Worm (Caenorhabditis elegans): ENCODE measurements around the gene C01C4.2.

Gene C01C4.2

DNA sequence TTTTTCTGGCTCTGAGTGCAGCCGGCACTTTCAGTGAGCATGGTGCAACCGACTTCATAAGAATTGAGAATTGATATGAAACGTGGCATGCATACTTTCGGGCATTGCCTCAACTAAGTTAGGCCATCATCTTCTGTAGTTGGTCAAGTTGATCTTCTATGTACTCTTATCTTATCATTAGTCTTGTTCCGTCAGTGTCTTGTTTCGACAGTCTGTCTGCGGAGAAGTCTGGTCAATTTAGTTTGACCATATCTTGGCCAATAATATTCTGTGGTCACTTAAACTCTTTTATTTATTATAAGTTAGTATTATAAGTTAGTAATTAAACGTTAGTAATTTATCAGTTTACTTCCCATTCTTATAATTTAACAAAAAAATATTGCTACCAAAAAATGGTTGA lies 41.3 kb downstream of the C01C4.2 start:
- peak in 1 of 3 experiments; percentile 88 for TF ChIP-seq elt-3 (tag; optimal IDR thresholded peaks at IDR 0.05)
- no peak for TF ChIP-seq mdl-1 (tag; optimal IDR thresholded peaks at IDR 0.05)

DNA sequence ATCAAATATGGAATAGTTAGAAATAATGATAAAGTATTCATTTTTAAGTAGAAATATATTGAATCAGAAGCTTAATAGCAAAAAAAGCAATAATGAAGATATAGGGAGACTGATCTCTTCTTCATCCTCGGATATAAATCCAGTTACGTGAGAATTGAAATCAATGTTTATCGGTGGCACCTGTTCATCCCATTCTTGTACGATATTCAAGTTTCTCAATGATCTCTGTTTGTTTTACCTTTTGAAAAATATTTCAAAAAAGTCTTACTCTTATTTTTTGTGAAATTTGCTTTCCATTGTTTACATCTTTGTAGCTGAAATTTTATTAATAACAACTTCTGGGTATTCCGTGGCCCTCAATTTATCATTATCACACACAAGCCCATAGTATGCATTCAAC lies 43.5 kb downstream of the C01C4.2 start, which contains the start of gene T14G12.12:
Gene T14G12.12 (minus strand): TSS at position 101 of the 400 bp plus-strand sequence.
- TF ChIP-seq mdl-1 (tag; optimal IDR thresholded peaks at IDR 0.05), result no peak
- no peak for TF ChIP-seq fkh-10 (GFP tag; optimal IDR thresholded peaks at IDR 0.05)
- TF ChIP-seq egl-5 (tag; optimal IDR thresholded peaks at IDR 0.05), result no peak
- TF ChIP-seq nhr-11 (tag; optimal IDR thresholded peaks at IDR 0.05), result no peak
- TF ChIP-seq elt-2 (tag; optimal IDR thresholded peaks at IDR 0.05), result no peak
- TF ChIP-seq nhr-28 (tag; optimal IDR thresholded peaks at IDR 0.05), result no peak
- TF ChIP-seq ama-1 (optimal IDR thresholded peaks at IDR 0.05), result no peak
- TF ChIP-seq ztf-11 (tag; optimal IDR thresholded peaks at IDR 0.05), result no peak
- no peak for TF ChIP-seq hmg-11 (tag; optimal IDR thresholded peaks at IDR 0.05)
- TF ChIP-seq elt-1 (tag; optimal IDR thresholded peaks at IDR 0.05), result no peak
- no peak for TF ChIP-seq aly-2 (tag; optimal IDR thresholded peaks at IDR 0.05)
- TF ChIP-seq R02D3.7 (tag; optimal IDR thresholded peaks at IDR 0.05), result no peak

DNA sequence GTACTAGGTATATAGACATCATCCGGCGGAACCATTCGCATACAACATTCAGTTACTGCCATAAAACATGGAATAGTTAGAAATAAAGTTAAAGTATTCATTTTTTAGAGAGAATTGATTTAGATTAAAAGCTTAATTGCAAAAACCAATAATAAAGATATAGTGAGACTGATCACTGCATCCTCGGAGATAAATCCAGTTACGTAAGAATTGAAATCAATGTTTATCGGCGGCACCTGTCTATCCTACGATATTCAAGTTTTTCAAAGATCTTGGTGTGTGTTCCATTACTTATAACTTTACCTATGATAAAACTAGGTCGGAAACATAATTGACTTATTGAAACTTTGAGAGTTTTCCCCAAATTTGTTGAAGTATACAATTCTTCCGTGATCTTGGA lies 44.4 kb downstream of the C01C4.2 start, which contains the start of gene T14G12.6:
Gene T14G12.6 (minus strand): TSS at position 101 of the 400 bp plus-strand sequence.
- no peak for TF ChIP-seq unc-39 (tag; optimal IDR thresholded peaks at IDR 0.05)
- TF ChIP-seq eor-1 (tag; optimal IDR thresholded peaks at IDR 0.05), result no peak
- TF ChIP-seq egl-27 (tag; optimal IDR thresholded peaks at IDR 0.05), result no peak
- TF ChIP-seq pha-4 (tag; optimal IDR thresholded peaks at IDR 0.05), result no peak

DNA sequence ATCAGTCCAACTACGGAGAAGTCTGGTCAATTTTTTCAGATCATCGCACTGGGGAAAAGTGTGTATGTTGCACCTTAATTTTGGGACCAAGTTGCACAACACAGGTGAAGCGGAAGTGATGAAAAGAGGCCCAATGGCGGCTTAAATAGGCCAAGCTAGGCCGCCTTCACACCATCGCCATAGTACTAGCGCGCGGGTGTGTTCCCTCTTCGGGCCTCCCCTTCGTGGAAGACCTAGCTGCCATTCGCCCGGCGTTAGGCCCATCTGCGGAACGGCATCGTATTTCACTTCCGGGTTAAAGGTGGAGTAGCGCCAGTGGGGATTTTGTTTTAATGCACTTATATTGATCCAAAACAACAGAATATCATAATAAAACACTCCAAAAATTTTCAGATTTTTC lies 44.9 kb downstream of the C01C4.2 start:
- TF ChIP-seq nhr-43 (tag; optimal IDR thresholded peaks at IDR 0.05; ENCODE audit: poor library complexity, severe bottlenecking) (no peak), pha-4 (tag; optimal IDR thresholded peaks at IDR 0.05) (no peak), ama-1 (optimal IDR thresholded peaks at IDR 0.05) (no peak), snpc-4 (tag; optimal IDR thresholded peaks at IDR 0.05) (no peak), nhr-23 (tag; optimal IDR thresholded peaks at IDR 0.05) (no peak), ceh-82 (tag; optimal IDR thresholded peaks at IDR 0.05) (no peak), jun-1 (tag; optimal IDR thresholded peaks at IDR 0.05) (no peak), ceh-28 (tag; optimal IDR thresholded peaks at IDR 0.05) (no peak), pqm-1 (tag; optimal IDR thresholded peaks at IDR 0.05) (no peak), fkh-2 (tag; optimal IDR thresholded peaks at IDR 0.05) (no peak), ztf-4 (tag; optimal IDR thresholded peaks at IDR 0.05) (no peak), unc-39 (tag; optimal IDR thresholded peaks at IDR 0.05) (no peak), sea-2 (GFP tag; optimal IDR thresholded peaks at IDR 0.05) (no peak), nfya-1 (tag; optimal IDR thresholded peaks at IDR 0.05; ENCODE audit: insufficient read depth) (no peak), egl-5 (tag; optimal IDR thresholded peaks at IDR 0.05) (no peak), lin-39 (tag; optimal IDR thresholded peaks at IDR 0.05) (no peak), elt-3 (tag; optimal IDR thresholded peaks at IDR 0.05) (no peak)

DNA sequence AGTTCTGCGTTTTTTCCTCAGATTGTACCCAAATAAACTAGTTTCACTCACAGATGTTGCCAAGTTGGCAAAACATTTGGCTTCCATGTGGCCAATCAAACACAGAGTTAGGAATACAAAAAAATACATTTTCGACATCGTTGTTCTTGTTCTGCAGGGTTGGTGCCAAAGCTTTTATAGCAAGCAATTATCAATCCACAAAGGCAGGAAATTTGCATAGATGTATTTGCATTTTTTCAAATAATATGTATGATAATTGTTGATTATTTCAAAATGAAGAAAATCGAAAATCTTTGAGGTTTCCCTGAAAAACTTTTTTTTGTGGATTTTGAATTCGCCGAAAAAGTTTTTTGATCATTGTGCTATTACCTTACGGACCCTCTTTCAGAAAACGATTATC lies 47.5 kb downstream of the C01C4.2 start, which contains the start of gene T14G12.11:
Gene T14G12.11 (minus strand): TSS at position 138 of the 400 bp plus-strand sequence.
- TF ChIP-seq ceh-82 (tag; optimal IDR thresholded peaks at IDR 0.05) (no peak), nhr-23 (tag; optimal IDR thresholded peaks at IDR 0.05) (no peak), nhr-11 (tag; optimal IDR thresholded peaks at IDR 0.05) (no peak), lin-15B (tag; optimal IDR thresholded peaks at IDR 0.05) (no peak), tbx-2 (tag; optimal IDR thresholded peaks at IDR 0.05) (no peak)

DNA sequence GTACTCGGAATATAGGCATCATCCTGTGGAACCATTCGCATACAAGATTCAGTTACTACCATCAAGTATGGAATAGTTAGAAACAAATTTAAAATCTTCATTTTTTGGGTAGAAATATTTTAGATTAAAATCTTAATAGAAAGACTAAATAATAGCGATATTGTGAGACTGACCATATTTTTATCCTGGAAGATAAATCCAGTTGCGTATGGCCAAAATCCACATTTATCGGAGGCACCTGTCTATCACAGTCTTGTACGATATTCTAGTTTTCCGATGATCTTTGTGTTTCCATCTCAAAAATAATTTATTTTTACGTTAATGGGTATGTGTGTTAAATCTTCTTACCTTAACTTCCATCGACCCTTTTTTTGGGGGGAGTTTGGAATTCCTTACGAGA lies 49.4 kb downstream of the C01C4.2 start, which contains the start of gene F47B7.3:
Gene F47B7.3 (minus strand): TSS at position 101 of the 400 bp plus-strand sequence.
- TF ChIP-seq ceh-16 (tag; optimal IDR thresholded peaks at IDR 0.05), result no peak
- no peak for TF ChIP-seq fkh-10 (GFP tag; optimal IDR thresholded peaks at IDR 0.05)
- TF ChIP-seq nhr-28 (tag; optimal IDR thresholded peaks at IDR 0.05), result no peak
- TF ChIP-seq R02D3.7 (tag; optimal IDR thresholded peaks at IDR 0.05), result no peak
- TF ChIP-seq skn-1 (tag; optimal IDR thresholded peaks at IDR 0.05), result no peak
- TF ChIP-seq aly-2 (tag; optimal IDR thresholded peaks at IDR 0.05), result no peak
- TF ChIP-seq lin-39 (tag; optimal IDR thresholded peaks at IDR 0.05), result no peak
- TF ChIP-seq daf-12 (tag; optimal IDR thresholded peaks at IDR 0.05), result no peak
- no peak for TF ChIP-seq tbx-2 (tag; optimal IDR thresholded peaks at IDR 0.05)
- TF ChIP-seq zag-1 (tag; optimal IDR thresholded peaks at IDR 0.05), result no peak
- no peak for TF ChIP-seq pqm-1 (tag; optimal IDR thresholded peaks at IDR 0.05)
- no peak for TF ChIP-seq ceh-9 (tag; optimal IDR thresholded peaks at IDR 0.05)
- TF ChIP-seq elt-2 (tag; optimal IDR thresholded peaks at IDR 0.05), result no peak
- no peak for TF ChIP-seq nhr-77 (tag; optimal IDR thresholded peaks at IDR 0.05)
- no peak for TF ChIP-seq lin-15B (tag; optimal IDR thresholded peaks at IDR 0.05)
- TF ChIP-seq nhr-12 (tag; optimal IDR thresholded peaks at IDR 0.05), result no peak
- no peak for TF ChIP-seq nhr-25 (tag; optimal IDR thresholded peaks at IDR 0.05)
- no peak for TF ChIP-seq pha-4 (tag; optimal IDR thresholded peaks at IDR 0.05)
- TF ChIP-seq nhr-67 (tag; optimal IDR thresholded peaks at IDR 0.05), result no peak
- no peak for TF ChIP-seq ZK546.5 (tag; optimal IDR thresholded peaks at IDR 0.05)
